Fruit fly (Drosophila melanogaster): ENCODE data around the gene CheA87a.

CheA87a gene

dm6 chr3R:13403032-13403459 is 33.6 kb downstream of the CheA87a start, which contains the start of gene Dpm3 (continued):
- TF ChIP-seq CG3838 (GFP tag; optimal IDR thresholded peaks at IDR 0.05) (no peak), CkIIα-i1 (GFP tag; IDR thresholded peaks at IDR 0.05) (no peak), jumu (GFP tag; optimal IDR thresholded peaks at IDR 0.05) (peak; percentile 6), psq (GFP tag; optimal IDR thresholded peaks at IDR 0.05) (no peak), p53 (GFP tag; optimal IDR thresholded peaks at IDR 0.05) (peak; percentile 46), stwl (tag; optimal IDR thresholded peaks at IDR 0.05) (peak; percentile 96), lola (GFP tag; optimal IDR thresholded peaks at IDR 0.05) (no peak), Taf1 (GFP tag; IDR thresholded peaks at IDR 0.05) (no peak), CG13287 (GFP tag; IDR thresholded peaks at IDR 0.05; ENCODE audit: partially characterized antibody) (peak; percentile 97), CG2199 (GFP tag; IDR thresholded peaks at IDR 0.05) (0 out of 3 replicates have a peak, but pooled peaks have one; percentile 68), D (optimal IDR thresholded peaks at IDR 0.05) (no peak), D (GFP tag; optimal IDR thresholded peaks at IDR 0.05) (no peak), lmd (GFP tag; IDR thresholded peaks at IDR 0.05) (no peak), C15 (GFP tag; IDR thresholded peaks at IDR 0.05) (no peak), inv (GFP tag; IDR thresholded peaks at IDR 0.05; ENCODE audit: partially characterized antibody) (peak; percentile 89), jing (GFP tag; optimal IDR thresholded peaks at IDR 0.05) (no peak), peb (GFP tag; IDR thresholded peaks at IDR 0.05) (no peak), dmrt11E (tag; optimal IDR thresholded peaks at IDR 0.05) (no peak), D19B (GFP tag; optimal IDR thresholded peaks at IDR 0.05) (no peak), CG6254 (GFP tag; optimal IDR thresholded peaks at IDR 0.05) (no peak), CG2202 (tag; optimal IDR thresholded peaks at IDR 0.05) (peak; percentile 0), CG9609 (GFP tag; optimal IDR thresholded peaks at IDR 0.05) (peak; percentile 38), run (tag; optimal IDR thresholded peaks at IDR 0.05) (no peak), Lhr (GFP tag; optimal IDR thresholded peaks at IDR 0.05) (peak; percentile 99), disco-r (GFP tag; optimal IDR thresholded peaks at IDR 0.05) (no peak), CG12391 (tag; optimal IDR thresholded peaks at IDR 0.05) (peak; percentile 58), CG5180 (GFP tag; optimal IDR thresholded peaks at IDR 0.05) (no peak), CG7556 (GFP tag; optimal IDR thresholded peaks at IDR 0.05) (no peak), Spps (tag; optimal IDR thresholded peaks at IDR 0.05) (peak; percentile 7), da (GFP tag; optimal IDR thresholded peaks at IDR 0.05) (no peak), CG10654 (GFP tag; optimal IDR thresholded peaks at IDR 0.05) (peak; percentile 8), CG33557 (GFP tag; optimal IDR thresholded peaks at IDR 0.05) (no peak), Scr (GFP tag; IDR thresholded peaks at IDR 0.05; ENCODE audit: partially characterized antibody) (peak; percentile 93), Optix (GFP tag; IDR thresholded peaks at IDR 0.05) (no peak), CG1602 (GFP tag; optimal IDR thresholded peaks at IDR 0.05) (no peak), tap (tag; optimal IDR thresholded peaks at IDR 0.05) (peak; percentile 14), CG10274 (GFP tag; optimal IDR thresholded peaks at IDR 0.05) (no peak), wor (GFP tag; IDR thresholded peaks at IDR 0.05) (no peak), CG14860 (GFP tag; IDR thresholded peaks at IDR 0.05; ENCODE audit: partially characterized antibody) (peak; percentile 91), zen (tag; optimal IDR thresholded peaks at IDR 0.05) (peak; percentile 68), CG9817 (tag; optimal IDR thresholded peaks at IDR 0.05) (peak; percentile 40), CG3995 (GFP tag; optimal IDR thresholded peaks at IDR 0.05) (no peak), CG30020 (tag; optimal IDR thresholded peaks at IDR 0.05) (peak; percentile 33), bowl (GFP tag; IDR thresholded peaks at IDR 0.05) (no peak), CG3065 (GFP tag; optimal IDR thresholded peaks at IDR 0.05) (peak; percentile 17), en (GFP tag; optimal IDR thresholded peaks at IDR 0.05) (no peak), ara (GFP tag; IDR thresholded peaks at IDR 0.05) (no peak), h (optimal IDR thresholded peaks at IDR 0.05) (no peak), pita (GFP tag; optimal IDR thresholded peaks at IDR 0.05) (peak; percentile 17), nmo (GFP tag; optimal IDR thresholded peaks at IDR 0.05) (peak; percentile 74), repo (GFP tag; optimal IDR thresholded peaks at IDR 0.05) (peak; percentile 19), CG14050 (GFP tag; IDR thresholded peaks at IDR 0.05) (no peak)

Data from whole organism, embryonic.